Worm (Caenorhabditis elegans) whole organism, early embryonic: Measurements from ENCODE around the gene T16G1.13.

Source experiments
- B0310.2 ChIP-seq: sonication (generic microtip); optimal IDR thresholded peaks from 2 replicates; lab custom pipeline; 2016; ENCODE audit warnings: mild to moderate bottlenecking, missing genetic modification characterization, missing compliant biosample characterization
- F13C5.2 ChIP-seq: sonication (generic microtip); optimal IDR thresholded peaks from 2 replicates; lab custom pipeline; 2017; ENCODE audit warnings: mild to moderate bottlenecking, missing genetic modification characterization, inconsistent platforms, missing compliant biosample characterization
- aly-1 ChIP-seq: sonication (generic microtip); optimal IDR thresholded peaks from 2 replicates; lab custom pipeline; 2016; ENCODE audit warnings: missing genetic modification characterization, missing compliant biosample characterization
- ama-1 ChIP-seq: fragments of 150-350 bp; optimal IDR thresholded peaks from 2 replicates; lab custom pipeline; 2014
- ceh-36 ChIP-seq: sonication (generic microtip); optimal IDR thresholded peaks from 2 replicates; lab custom pipeline; 2016; ENCODE audit warnings: missing genetic modification characterization, inconsistent platforms, missing compliant biosample characterization
- flt-1 ChIP-seq: fragments of 200-800 bp; sonication (Bioruptor generic); IDR thresholded peaks from 2 replicates; pipeline ENCODE4 v1.3.6; 2022; ENCODE audit warnings: missing genetic modification characterization, missing compliant biosample characterization
- hmbx-1 ChIP-seq: sonication (generic microtip); optimal IDR thresholded peaks from 2 replicates; lab custom pipeline; 2016; ENCODE audit warnings: mild to moderate bottlenecking, missing genetic modification characterization, missing compliant biosample characterization
- hmg-4 ChIP-seq: fragments of 200-800 bp; sonication (Bioruptor generic); optimal IDR thresholded peaks from 2 replicates; lab custom pipeline; 2018; ENCODE audit warnings: mild to moderate bottlenecking, missing genetic modification characterization, missing compliant biosample characterization
- hnd-1 ChIP-seq: sonication (generic microtip); optimal IDR thresholded peaks from 2 replicates; lab custom pipeline; 2016; ENCODE audit warnings: missing genetic modification characterization, missing compliant biosample characterization
- pes-1 ChIP-seq: fragments of 200-800 bp; sonication (Bioruptor generic); IDR thresholded peaks from 2 replicates; pipeline ENCODE4 v1.3.6; 2022; ENCODE audit warnings: missing genetic modification reagents, missing genetic modification characterization, missing compliant biosample characterization
- scrt-1 ChIP-seq: fragments of 200-800 bp; sonication (Bioruptor generic); IDR thresholded peaks from 2 replicates; pipeline ENCODE4 v1.3.6; 2022; ENCODE audit warnings: missing genetic modification characterization, missing compliant biosample characterization
- sea-1 ChIP-seq: fragments of 200-800 bp; sonication (Bioruptor generic); conservative IDR thresholded peaks from 2 replicates; pipeline ENCODE4 v1.3.6; 2022; ENCODE audit warnings: missing genetic modification characterization, missing compliant biosample characterization
- tbx-11 ChIP-seq: fragments of 200-800 bp; sonication (Bioruptor generic); IDR thresholded peaks from 2 replicates; pipeline ENCODE4 v1.3.6; 2022; ENCODE audit warnings: missing genetic modification characterization, missing compliant biosample characterization
- tbx-37 ChIP-seq: fragments of 200-800 bp; sonication (Bioruptor generic); conservative IDR thresholded peaks from 2 replicates; pipeline ENCODE4 v1.3.6; 2022; ENCODE audit warnings: missing genetic modification reagents, missing genetic modification characterization, missing compliant biosample characterization

DNA sequence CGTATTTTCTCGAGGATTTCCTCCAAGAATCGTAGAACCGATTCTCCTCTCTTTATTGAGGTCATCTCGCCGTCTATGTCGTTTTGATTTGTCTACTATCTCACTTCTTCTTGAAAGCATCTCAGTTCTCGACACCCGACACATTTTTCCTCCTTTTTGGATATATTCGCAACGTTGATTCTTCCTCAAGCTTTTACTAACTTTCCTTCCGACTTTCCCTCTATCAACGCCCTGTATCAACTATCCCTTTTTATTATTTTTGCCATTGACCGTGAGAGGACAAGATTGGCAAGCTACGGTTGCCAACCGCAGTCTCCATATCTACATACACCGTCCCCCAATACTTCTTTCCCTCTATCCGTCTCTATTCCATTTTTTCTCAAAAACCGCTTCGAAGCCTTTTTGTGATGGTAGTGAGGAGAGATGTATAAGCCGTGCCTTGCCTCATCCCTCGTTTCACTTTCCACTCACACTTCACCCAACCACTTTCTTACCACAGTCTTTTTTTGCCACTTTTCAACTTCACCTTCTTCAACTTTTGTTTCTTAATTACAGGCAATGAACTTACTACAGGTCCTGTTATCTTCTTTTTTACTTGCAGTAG, 20.7 kb upstream of the T16G1.13 start, which contains the start of gene T16G1.2:
- TF ChIP-seq ama-1 (no peak), tbx-11 (no peak), pes-1 (GFP tag; lab: Robert Waterston, UW) (no peak), hmbx-1 (tag; lab: Kevin White, UChicago) (no peak), flt-1 (no peak), F13C5.2 (tag; lab: Kevin White, UChicago) (no peak), sea-1 (GFP tag; lab: Robert Waterston, UW) (no peak), tbx-37 (no peak), B0310.2 (tag; lab: Kevin White, UChicago) (no peak), aly-1 (tag; lab: Kevin White, UChicago) (no peak), hnd-1 (tag; lab: Kevin White, UChicago) (no peak), ceh-36 (tag; lab: Kevin White, UChicago) (no peak), scrt-1 (no peak), hmg-4 (GFP tag; lab: Kevin White, UChicago) (no peak)
